Fruit fly (Drosophila melanogaster): ENCODE data around the gene CG11555.

Gene CG11555

DNA sequence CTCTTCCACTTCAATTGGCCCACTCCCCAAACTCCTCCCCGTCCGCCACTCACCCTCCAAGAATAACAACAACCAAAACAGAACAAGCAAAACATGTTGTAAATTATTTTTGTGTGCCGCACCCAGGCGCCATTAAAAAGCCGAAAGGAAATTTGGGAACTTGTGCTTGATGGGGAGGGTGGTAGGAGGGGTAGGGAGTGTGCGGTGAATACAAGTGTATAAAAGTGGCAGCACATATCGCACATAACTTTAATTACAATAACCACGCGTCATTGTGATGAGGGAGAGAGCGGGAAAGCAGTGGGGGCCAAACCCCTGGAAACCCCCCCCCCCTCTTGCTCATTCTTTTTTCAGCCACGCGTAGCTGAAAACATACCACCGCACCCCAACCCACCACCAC lies 33.5 kb downstream of the CG11555 start (continued):
- no peak for TF ChIP-seq D (optimal IDR thresholded peaks at IDR 0.05)
- no peak for TF ChIP-seq D (GFP tag; optimal IDR thresholded peaks at IDR 0.05)
- TF ChIP-seq CG31224 (GFP tag; IDR thresholded peaks at IDR 0.05), result no peak
- TF ChIP-seq TFAM (GFP tag; optimal IDR thresholded peaks at IDR 0.05), result no peak
- no peak for TF ChIP-seq CG14441 (GFP tag; IDR thresholded peaks at IDR 0.05)
- no peak for TF ChIP-seq CG12391 (tag; optimal IDR thresholded peaks at IDR 0.05)
- no peak for TF ChIP-seq CG7357 (GFP tag; IDR thresholded peaks at IDR 0.05)
- TF ChIP-seq CG3726 (GFP tag; IDR thresholded peaks at IDR 0.05), result no peak
- no peak for TF ChIP-seq B-H2 (GFP tag; optimal IDR thresholded peaks at IDR 0.05)
- no peak for TF ChIP-seq BEAF-32 (GFP tag; optimal IDR thresholded peaks at IDR 0.05)
- 0 out of 3 replicates have a peak, but pooled peaks have one; percentile 42 for TF ChIP-seq hb (GFP tag; IDR thresholded peaks at IDR 0.05; ENCODE audit: partially characterized antibody)
- TF ChIP-seq CG18619 (GFP tag; optimal IDR thresholded peaks at IDR 0.05), result no peak
- TF ChIP-seq CG16813 (GFP tag; IDR thresholded peaks at IDR 0.05; ENCODE audit: partially characterized antibody), result 0 out of 3 replicates have a peak, but pooled peaks have one; percentile 12
- no peak for TF ChIP-seq dysf (GFP tag; IDR thresholded peaks at IDR 0.05)
- 0 out of 3 replicates have a peak, but pooled peaks have one; percentile 13 for TF ChIP-seq ci (GFP tag; IDR thresholded peaks at IDR 0.05)
- TF ChIP-seq psq (GFP tag; optimal IDR thresholded peaks at IDR 0.05), result no peak
- TF ChIP-seq ase (GFP tag; IDR thresholded peaks at IDR 0.05), result no peak
- TF ChIP-seq Awh (GFP tag; IDR thresholded peaks at IDR 0.05), result 0 out of 2 replicates have a peak, but pooled peaks have one; percentile 27
- no peak for TF ChIP-seq jing (GFP tag; optimal IDR thresholded peaks at IDR 0.05)
- TF ChIP-seq ab (GFP tag; optimal IDR thresholded peaks at IDR 0.05), result no peak
- no peak for TF ChIP-seq NfI (GFP tag; optimal IDR thresholded peaks at IDR 0.05)
- TF ChIP-seq CHES-1-like (GFP tag; optimal IDR thresholded peaks at IDR 0.05), result no peak
- TF ChIP-seq CG10267 (tag; optimal IDR thresholded peaks at IDR 0.05), result no peak
- no peak for TF ChIP-seq CG30020 (tag; optimal IDR thresholded peaks at IDR 0.05)
- TF ChIP-seq eyg (GFP tag; optimal IDR thresholded peaks at IDR 0.05), result no peak
- TF ChIP-seq bowl (GFP tag; IDR thresholded peaks at IDR 0.05), result no peak
- no peak for TF ChIP-seq mam (GFP tag; optimal IDR thresholded peaks at IDR 0.05)
- no peak for TF ChIP-seq CG3847 (GFP tag; IDR thresholded peaks at IDR 0.05)
- no peak for TF ChIP-seq CG10979 (tag; optimal IDR thresholded peaks at IDR 0.05)
- peak; percentile 62 for TF ChIP-seq kni (GFP tag; optimal IDR thresholded peaks at IDR 0.05)
- TF ChIP-seq CG3838 (GFP tag; optimal IDR thresholded peaks at IDR 0.05), result no peak
- TF ChIP-seq Dek (tag; optimal IDR thresholded peaks at IDR 0.05), result no peak
- TF ChIP-seq CG12769 (tag; optimal IDR thresholded peaks at IDR 0.05), result peak; percentile 27
- TF ChIP-seq CG11398 (GFP tag; optimal IDR thresholded peaks at IDR 0.05), result no peak
- TF ChIP-seq zen (tag; optimal IDR thresholded peaks at IDR 0.05), result no peak
- TF ChIP-seq CG15601 (tag; optimal IDR thresholded peaks at IDR 0.05), result no peak
- no peak for TF ChIP-seq Tbp (GFP tag; optimal IDR thresholded peaks at IDR 0.05)
- no peak for TF ChIP-seq CG8290 (GFP tag; optimal IDR thresholded peaks at IDR 0.05)
- TF ChIP-seq CG8290 (tag; optimal IDR thresholded peaks at IDR 0.05), result no peak
- TF ChIP-seq sd (tag; optimal IDR thresholded peaks at IDR 0.05), result peak; percentile 54
- TF ChIP-seq ranshi (GFP tag; IDR thresholded peaks at IDR 0.05), result no peak
- no peak for TF ChIP-seq Ada2b (GFP tag; IDR thresholded peaks at IDR 0.05)
- no peak for TF ChIP-seq Oaz (GFP tag; IDR thresholded peaks at IDR 0.05)
- no peak for TF ChIP-seq sug (tag; optimal IDR thresholded peaks at IDR 0.05)
- no peak for TF ChIP-seq Kr (GFP tag; optimal IDR thresholded peaks at IDR 0.05)
